Worm (Caenorhabditis elegans) whole organism, mixed stage, embryonic: Measurements from ENCODE around the gene flp-8.

Source experiments
- M03D4.4 ChIP-seq: sonication (generic microtip); optimal IDR thresholded peaks from 2 replicates; lab custom pipeline; 2017; ENCODE audit warnings: mild to moderate bottlenecking, missing genetic modification characterization, missing compliant biosample characterization
- blmp-1 ChIP-seq: fragments of 150-350 bp; optimal IDR thresholded peaks from 2 replicates; lab custom pipeline; 2014; ENCODE audit warnings: missing biosample characterization, missing genetic modification characterization
- ceh-39 ChIP-seq: fragments of 150-350 bp; optimal IDR thresholded peaks from 2 replicates; lab custom pipeline; 2014; ENCODE audit warnings: missing biosample characterization, missing genetic modification characterization
- ceh-43 ChIP-seq: fragments of 200-800 bp; sonication (Bioruptor generic); optimal IDR thresholded peaks from 2 replicates; lab custom pipeline; 2018; ENCODE audit warnings: mild to moderate bottlenecking, missing genetic modification characterization, moderate library complexity, missing compliant biosample characterization
- ceh-83 ChIP-seq: fragments of 200-800 bp; sonication (Bioruptor generic); optimal IDR thresholded peaks from 2 replicates; lab custom pipeline; 2018; ENCODE audit warnings: mild to moderate bottlenecking, missing genetic modification characterization, missing compliant biosample characterization
- ces-1 ChIP-seq: fragments of 150-350 bp; optimal IDR thresholded peaks from 2 replicates; lab custom pipeline; 2014; ENCODE audit warnings: missing biosample characterization, missing genetic modification reagents, missing genetic modification characterization
- drap-1 ChIP-seq: fragments of 200-800 bp; sonication (Bioruptor generic); optimal IDR thresholded peaks from 3 replicates; lab custom pipeline; 2018; ENCODE audit warnings: mild to moderate bottlenecking, missing genetic modification characterization, missing compliant biosample characterization
- elt-3 ChIP-seq: fragments of 150-350 bp; optimal IDR thresholded peaks from 2 replicates; lab custom pipeline; 2014; ENCODE audit warnings: missing biosample characterization, missing genetic modification characterization
- flh-1 ChIP-seq: fragments of 200-800 bp; sonication (Bioruptor generic); optimal IDR thresholded peaks from 2 replicates; lab custom pipeline; 2018; ENCODE audit warnings: mild to moderate bottlenecking, missing genetic modification characterization, moderate library complexity, missing compliant biosample characterization
- ham-2 ChIP-seq: fragments of 200-800 bp; sonication (Bioruptor generic); optimal IDR thresholded peaks from 2 replicates; lab custom pipeline; 2018; ENCODE audit warnings: mild to moderate bottlenecking, missing genetic modification characterization, missing compliant biosample characterization
- hlh-1 ChIP-seq: fragments of 150-350 bp; optimal IDR thresholded peaks from 2 replicates; lab custom pipeline; 2014; ENCODE audit warnings: missing biosample characterization, missing genetic modification reagents, missing genetic modification characterization
- lin-13 ChIP-seq: fragments of 150-350 bp; optimal IDR thresholded peaks from 2 replicates; lab custom pipeline; 2014; ENCODE audit warnings: missing biosample characterization, missing genetic modification characterization
- lin-32 ChIP-seq: fragments of 200-800 bp; sonication (Bioruptor generic); optimal IDR thresholded peaks from 2 replicates; lab custom pipeline; 2018; ENCODE audit warnings: mild to moderate bottlenecking, missing genetic modification characterization, missing compliant biosample characterization
- lsy-2 ChIP-seq: fragments of 150-350 bp; optimal IDR thresholded peaks from 2 replicates; lab custom pipeline; 2014; ENCODE audit warnings: missing biosample characterization, missing genetic modification characterization
- mab-5 ChIP-seq: fragments of 150-350 bp; optimal IDR thresholded peaks from 2 replicates; lab custom pipeline; 2014; ENCODE audit warnings: missing biosample characterization, missing genetic modification characterization
- mep-1 ChIP-seq: fragments of 150-350 bp; optimal IDR thresholded peaks from 2 replicates; lab custom pipeline; 2017; ENCODE audit warnings: missing biosample characterization, missing genetic modification reagents, missing genetic modification characterization, inconsistent platforms
- mls-2 ChIP-seq: sonication (generic microtip); optimal IDR thresholded peaks from 2 replicates; lab custom pipeline; 2016; ENCODE audit warnings: mild to moderate bottlenecking, missing genetic modification characterization, moderate library complexity, missing compliant biosample characterization
- nhr-2 ChIP-seq: fragments of 150-350 bp; optimal IDR thresholded peaks from 2 replicates; lab custom pipeline; 2014; ENCODE audit warnings: missing biosample characterization, missing genetic modification characterization
- nhr-237 ChIP-seq: fragments of 150-350 bp; optimal IDR thresholded peaks from 2 replicates; lab custom pipeline; 2014; ENCODE audit warnings: missing biosample characterization, missing genetic modification characterization
- nhr-76 ChIP-seq: sonication (generic microtip); optimal IDR thresholded peaks from 2 replicates; lab custom pipeline; 2017; ENCODE audit warnings: missing biosample characterization, missing genetic modification characterization
- sem-2 ChIP-seq: fragments of 200-800 bp; sonication (Bioruptor generic); optimal IDR thresholded peaks from 2 replicates; lab custom pipeline; 2018; ENCODE audit warnings: mild to moderate bottlenecking, missing genetic modification characterization, missing compliant biosample characterization
- snpc-4 ChIP-seq: fragments of 150-350 bp; optimal IDR thresholded peaks from 2 replicates; lab custom pipeline; 2014; ENCODE audit warnings: missing biosample characterization, missing genetic modification characterization
- sptf-1 ChIP-seq: sonication (generic microtip); optimal IDR thresholded peaks from 2 replicates; lab custom pipeline; 2017; ENCODE audit warnings: mild to moderate bottlenecking, missing genetic modification characterization, moderate library complexity, missing compliant biosample characterization
- tbx-8 ChIP-seq: fragments of 200-800 bp; sonication (Bioruptor generic); optimal IDR thresholded peaks from 2 replicates; lab custom pipeline; 2018; ENCODE audit warnings: mild to moderate bottlenecking, missing genetic modification characterization, moderate library complexity, missing compliant biosample characterization
- unc-62 ChIP-seq: fragments of 150-350 bp; optimal IDR thresholded peaks from 2 replicates; lab custom pipeline; 2014; ENCODE audit warnings: missing biosample characterization, missing genetic modification reagents, missing genetic modification characterization
- zip-8 ChIP-seq: fragments of 150-350 bp; optimal IDR thresholded peaks from 2 replicates; lab custom pipeline; 2014; ENCODE audit warnings: missing biosample characterization, missing genetic modification characterization
- ztf-11 ChIP-seq: fragments of 150-350 bp; optimal IDR thresholded peaks from 2 replicates; lab custom pipeline; 2014; ENCODE audit warnings: missing biosample characterization, missing genetic modification characterization

Gene flp-8

DNA sequence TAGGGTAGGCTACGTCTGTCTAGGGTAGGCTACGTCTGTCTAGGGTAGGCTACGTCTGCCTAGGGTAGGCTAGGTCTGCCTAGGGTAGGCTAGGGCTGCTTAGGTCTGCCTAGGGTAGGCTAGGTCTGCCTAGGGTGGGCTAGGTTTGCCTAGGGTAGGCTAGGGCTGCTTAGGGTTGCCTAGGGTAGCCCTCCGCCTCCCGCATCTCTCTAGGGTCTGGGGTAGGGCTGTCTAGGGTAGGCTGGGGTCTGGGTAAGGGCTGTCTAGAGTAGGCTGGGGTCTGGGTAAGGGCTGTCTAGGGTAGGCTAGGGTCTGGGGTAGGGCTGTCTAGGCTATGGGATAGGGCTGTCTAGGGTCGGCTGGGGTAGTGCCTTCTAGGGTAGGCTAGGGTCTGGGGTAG lies 3.5 kb upstream of the flp-8 start:
- TF ChIP-seq ceh-83 (GFP tag; lab: Kevin White, UChicago) (peak; percentile 41), mab-5 (tag; lab: Kevin White, UChicago) (no peak)

DNA sequence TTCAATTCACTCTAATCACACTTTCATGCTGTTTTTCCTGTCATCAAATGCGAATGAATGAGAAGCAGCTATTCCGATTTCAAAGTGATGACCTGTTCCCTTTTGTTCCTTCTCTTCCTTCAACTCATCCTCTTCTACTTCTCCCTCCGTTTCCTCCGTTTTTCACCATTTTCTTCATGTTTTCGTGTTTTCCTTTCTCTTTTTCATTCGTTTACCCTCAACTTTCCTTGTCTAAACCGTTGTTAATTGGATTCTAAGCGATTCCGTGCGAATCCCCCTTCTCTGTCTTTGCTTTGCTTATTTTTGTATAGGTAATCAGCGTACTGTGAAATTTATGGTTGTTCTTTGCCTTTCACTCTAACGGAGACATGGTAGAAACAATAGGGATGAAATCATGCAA lies 4.6 kb downstream of the flp-8 start:
- TF ChIP-seq ceh-39 (tag; lab: Kevin White, UChicago) (no peak), sptf-1 (peak; percentile 32)

DNA sequence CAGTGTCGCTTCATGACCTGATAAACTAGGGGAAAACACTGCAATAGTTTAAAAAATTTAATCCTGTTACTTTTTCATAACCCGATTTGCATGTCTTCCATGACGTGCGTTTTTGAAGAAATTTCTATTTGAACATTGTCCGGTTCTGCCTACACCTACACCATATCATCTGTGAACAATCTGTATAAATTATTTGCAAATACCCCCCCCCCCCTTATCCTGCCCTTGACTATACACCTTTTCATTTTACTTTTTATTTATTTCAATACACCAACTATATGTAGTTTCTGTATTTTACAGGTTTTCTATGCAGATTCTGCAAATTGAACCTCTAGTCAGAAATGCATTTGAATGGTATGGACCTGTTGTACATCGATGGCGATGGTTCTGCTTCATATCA lies 7.0 kb downstream of the flp-8 start, which contains the start of gene daf-6:
Gene daf-6, plus strand, starts transcription at position 301 of the 400 bp plus-strand sequence.
- no peak for TF ChIP-seq ham-2 (GFP tag; lab: Kevin White, UChicago)
- no peak for TF ChIP-seq elt-3 (tag; lab: Kevin White, UChicago)
- TF ChIP-seq ceh-39 (tag; lab: Kevin White, UChicago): no peak
- TF ChIP-seq ztf-11 (tag; lab: Kevin White, UChicago): no peak
- no peak for TF ChIP-seq lsy-2 (tag; lab: Kevin White, UChicago)
- no peak for TF ChIP-seq unc-62 (GFP tag; lab: Kevin White, UChicago)
- TF ChIP-seq sem-2 (GFP tag; lab: Kevin White, UChicago): no peak

DNA sequence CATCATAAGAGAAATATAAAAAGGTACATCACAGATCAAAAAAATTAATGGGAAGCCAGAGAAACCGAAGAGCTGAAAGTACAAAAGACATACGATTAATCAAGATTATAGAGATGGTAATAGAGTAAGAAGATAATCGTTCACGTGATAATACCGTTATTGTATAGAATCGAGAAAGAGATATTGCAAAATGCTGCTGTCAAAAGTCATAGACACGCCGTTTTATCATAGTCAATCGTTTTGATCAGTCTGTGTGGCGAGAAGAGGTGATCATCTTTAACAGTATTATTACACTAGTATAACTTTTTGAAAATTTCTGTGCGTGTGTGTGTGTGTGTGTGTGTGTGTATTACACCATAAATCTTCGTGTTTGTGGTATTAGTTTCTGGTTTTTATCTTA lies 13.2 kb downstream of the flp-8 start:
- no peak for TF ChIP-seq blmp-1

DNA sequence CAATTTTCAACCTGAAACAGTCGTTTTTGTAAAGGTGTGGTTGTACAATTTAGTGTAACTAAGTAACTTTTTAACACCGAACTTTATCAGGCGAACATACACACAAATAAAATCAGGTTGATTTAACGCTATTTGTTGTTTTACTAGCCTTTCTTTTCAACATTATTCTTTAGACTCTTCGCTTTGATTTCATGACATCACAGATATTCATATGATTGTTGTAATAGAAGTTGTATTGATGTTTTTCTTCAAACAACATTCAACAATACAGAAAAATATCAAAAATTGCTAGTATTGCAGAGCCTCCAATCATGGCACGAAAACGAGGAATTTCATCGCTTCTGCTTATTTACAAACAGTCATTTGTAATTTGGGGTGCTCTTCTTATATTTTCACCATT lies 13.6 kb downstream of the flp-8 start, which contains the start of gene nac-1:
Gene nac-1, plus strand, starts transcription at position 301 of the 400 bp plus-strand sequence.
- no peak for TF ChIP-seq ces-1
- no peak for TF ChIP-seq zip-8 (tag; lab: Kevin White, UChicago)
- TF ChIP-seq sem-2 (GFP tag; lab: Kevin White, UChicago): no peak
- no peak for TF ChIP-seq ceh-39 (tag; lab: Kevin White, UChicago)
- TF ChIP-seq nhr-237 (tag; lab: Kevin White, UChicago): no peak
- no peak for TF ChIP-seq flh-1 (GFP tag; lab: Kevin White, UChicago)
- no peak for TF ChIP-seq mab-5 (tag; lab: Kevin White, UChicago)

DNA sequence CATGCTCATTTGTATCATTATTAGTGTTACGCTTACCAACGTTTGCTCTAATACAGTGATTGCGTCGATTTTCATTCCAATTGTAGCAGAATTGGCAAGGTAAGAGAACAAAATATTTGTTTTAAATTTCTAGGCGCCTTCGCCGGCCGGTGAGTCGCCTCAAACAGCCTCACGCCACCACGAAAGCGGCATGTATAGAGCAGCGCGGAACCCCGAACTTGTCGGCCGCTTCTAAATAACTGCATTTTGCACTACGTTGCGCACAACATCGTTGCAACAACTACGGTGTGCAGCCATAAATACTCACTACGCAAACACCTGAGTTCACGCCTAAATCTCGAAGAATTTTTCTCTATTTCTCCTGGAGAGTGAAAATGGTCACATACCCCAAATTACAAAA lies 16.0 kb downstream of the flp-8 start:
- TF ChIP-seq mls-2 (no peak), mab-5 (tag; lab: Kevin White, UChicago) (no peak), ceh-39 (tag; lab: Kevin White, UChicago) (no peak), drap-1 (no peak), M03D4.4 (tag; lab: Kevin White, UChicago) (no peak), sptf-1 (no peak), nhr-237 (tag; lab: Kevin White, UChicago) (no peak), tbx-8 (no peak), hlh-1 (no peak), zip-8 (tag; lab: Kevin White, UChicago) (no peak), lsy-2 (tag; lab: Kevin White, UChicago) (no peak), mep-1 (tag; lab: Kevin White, UChicago) (no peak), ceh-43 (GFP tag; lab: Kevin White, UChicago) (no peak), nhr-76 (tag; lab: Kevin White, UChicago) (no peak), lin-32 (GFP tag; lab: Kevin White, UChicago) (no peak), snpc-4 (tag; lab: Kevin White, UChicago) (no peak), blmp-1 (no peak), elt-3 (tag; lab: Kevin White, UChicago) (no peak), lin-13 (tag; lab: Kevin White, UChicago) (no peak)
- TF ChIP-seq, all 35 proteins: peak for 0

DNA sequence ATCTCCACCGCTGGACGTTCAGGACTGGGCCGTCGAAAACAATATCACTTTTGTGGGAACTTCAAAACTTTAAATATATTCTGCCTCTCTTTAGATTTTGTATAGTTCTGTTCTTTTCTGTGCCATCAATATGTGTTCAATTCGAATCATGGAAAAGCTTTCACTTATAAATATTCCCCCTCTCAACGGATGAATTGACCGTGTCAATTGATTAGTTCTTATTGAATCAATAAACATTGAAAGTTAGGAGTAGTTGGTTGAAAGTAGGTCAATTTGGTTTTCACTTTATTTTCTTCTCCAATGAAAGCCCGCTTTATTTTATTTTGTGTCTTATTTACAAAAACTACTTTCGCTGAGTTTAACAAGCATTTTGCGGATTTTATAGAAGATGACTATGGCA lies 17.0 kb downstream of the flp-8 start, which contains the start of gene lips-8:
Gene lips-8, plus strand, starts transcription at position 301 of the 400 bp plus-strand sequence.
- TF ChIP-seq sem-2 (GFP tag; lab: Kevin White, UChicago) (no peak), ceh-39 (tag; lab: Kevin White, UChicago) (no peak), ztf-11 (tag; lab: Kevin White, UChicago) (no peak), nhr-2 (no peak)
